Fruit fly (Drosophila melanogaster): ENCODE data around the gene Cubn2.

Gene Cubn2

dm6 chr3L:11815220-11815797, 754 bp upstream of the Cubn2 start, which contains the start of gene CG14130 (continued):
- TF ChIP-seq CG6254 (GFP tag; optimal IDR thresholded peaks at IDR 0.05) (no peak), Chrac-16 (GFP tag; optimal IDR thresholded peaks at IDR 0.05) (no peak), HLH4C (GFP tag; IDR thresholded peaks at IDR 0.05; ENCODE audit: partially characterized antibody) (peak; percentile 96), crp (GFP tag; optimal IDR thresholded peaks at IDR 0.05) (peak; percentile 50 to 95), Xbp1 (GFP tag; optimal IDR thresholded peaks at IDR 0.05) (peak; percentile 31), cad (GFP tag; optimal IDR thresholded peaks at IDR 0.05) (no peak), slbo (GFP tag; IDR thresholded peaks at IDR 0.05) (no peak), CG2129 (GFP tag; IDR thresholded peaks at IDR 0.05; ENCODE audit: partially characterized antibody) (peak; percentile 86), Hr78 (GFP tag; optimal IDR thresholded peaks at IDR 0.05) (no peak), CG34224 (GFP tag; IDR thresholded peaks at IDR 0.05; ENCODE audit: partially characterized antibody) (peak; percentile 98), CG13624 (GFP tag; optimal IDR thresholded peaks at IDR 0.05) (no peak), slou (GFP tag; optimal IDR thresholded peaks at IDR 0.05) (no peak), CG12659 (GFP tag; optimal IDR thresholded peaks at IDR 0.05) (peak; percentile 39), CG10654 (GFP tag; optimal IDR thresholded peaks at IDR 0.05) (no peak), tx (GFP tag; optimal IDR thresholded peaks at IDR 0.05) (no peak), sens (GFP tag) (peak; percentile 81), sqz (GFP tag; optimal IDR thresholded peaks at IDR 0.05) (no peak), CG17328 (GFP tag; IDR thresholded peaks at IDR 0.05) (no peak), tin (GFP tag; optimal IDR thresholded peaks at IDR 0.05) (no peak), CG17186 (GFP tag; optimal IDR thresholded peaks at IDR 0.05) (peak; percentile 45), Elba2 (GFP tag; optimal IDR thresholded peaks at IDR 0.05) (peak; percentile 62), Mes4 (GFP tag; optimal IDR thresholded peaks at IDR 0.05) (no peak), CG9797 (GFP tag; optimal IDR thresholded peaks at IDR 0.05) (peak; percentile 4)

dm6 chr3L:11801622-11802021, 12.9 kb downstream of the Cubn2 start:
- TF ChIP-seq z (GFP tag; IDR thresholded peaks at IDR 0.05) (no peak), CG6791 (GFP tag; IDR thresholded peaks at IDR 0.05; ENCODE audit: partially characterized antibody) (peak; percentile 33; the same call in 1 of the 3 replicates), fu2 (GFP tag; optimal IDR thresholded peaks at IDR 0.05) (no peak), hb (GFP tag; IDR thresholded peaks at IDR 0.05; ENCODE audit: partially characterized antibody) (0 out of 3 replicates have a peak, but pooled peaks have one; percentile 15), CG13287 (GFP tag; IDR thresholded peaks at IDR 0.05; ENCODE audit: partially characterized antibody) (peak; percentile 25; the same call in 1 of the 2 replicates), Scr (GFP tag; IDR thresholded peaks at IDR 0.05; ENCODE audit: partially characterized antibody) (peak; percentile 39; the same call in 1 of the 2 replicates), Lhr (GFP tag; optimal IDR thresholded peaks at IDR 0.05) (no peak), CG16813 (GFP tag; IDR thresholded peaks at IDR 0.05; ENCODE audit: partially characterized antibody) (peak; percentile 52; the same call in 1 of the 3 replicates), D19B (GFP tag; optimal IDR thresholded peaks at IDR 0.05) (peak; percentile 56), sna (GFP tag; IDR thresholded peaks at IDR 0.05; ENCODE audit: partially characterized antibody) (0 out of 2 replicates have a peak, but pooled peaks have one; percentile 40), CG1602 (GFP tag; optimal IDR thresholded peaks at IDR 0.05) (no peak), CG14860 (GFP tag; IDR thresholded peaks at IDR 0.05; ENCODE audit: partially characterized antibody) (peak; percentile 62; the same call in 2 of the 3 replicates), klu (GFP tag; IDR thresholded peaks at IDR 0.05) (no peak), CG2199 (GFP tag; IDR thresholded peaks at IDR 0.05) (no peak), HLH4C (GFP tag; IDR thresholded peaks at IDR 0.05; ENCODE audit: partially characterized antibody) (peak; percentile 79), Bgb (GFP tag; IDR thresholded peaks at IDR 0.05; ENCODE audit: partially characterized antibody) (no peak), psq (GFP tag; optimal IDR thresholded peaks at IDR 0.05) (no peak), inv (GFP tag; IDR thresholded peaks at IDR 0.05; ENCODE audit: partially characterized antibody) (peak; percentile 20; the same call in 1 of the 2 replicates)
